Worm (Caenorhabditis elegans) whole organism, L4 larva: ENCODE data around the gene acs-10.

Experiments used
- F44E2.7 ChIP-seq: fragments of 200-800 bp; sonication (Bioruptor generic); IDR thresholded peaks from 2 replicates; pipeline ENCODE4 v2.1.2; 2022; ENCODE audit warnings: missing genetic modification characterization, missing compliant biosample characterization
- F49E8.2 ChIP-seq: sonication (generic microtip); optimal IDR thresholded peaks from 2 replicates; lab custom pipeline; 2016; ENCODE audit warnings: missing compliant biosample characterization, mild to moderate bottlenecking, missing genetic modification characterization, borderline replicate concordance
- T20F7.1 ChIP-seq: fragments of 200-800 bp; sonication (Bioruptor generic); optimal IDR thresholded peaks from 2 replicates; lab custom pipeline; 2018; ENCODE audit warnings: mild to moderate bottlenecking, missing genetic modification characterization, missing compliant biosample characterization
- Y105C5A.15 ChIP-seq: fragments of 200-800 bp; sonication (Bioruptor generic); IDR thresholded peaks from 2 replicates; pipeline ENCODE4 v1.3.6; 2022; ENCODE audit warnings: missing genetic modification characterization, missing compliant biosample characterization
- Y48G9A.11 ChIP-seq: fragments of 200-800 bp; sonication (Bioruptor generic); IDR thresholded peaks from 2 replicates; pipeline ENCODE4 v1.3.6; 2022; ENCODE audit warnings: missing genetic modification reagents, missing genetic modification characterization, missing compliant biosample characterization
- aha-1 ChIP-seq: fragments of 150-350 bp; peaks from one replicate; lab custom pipeline; 2014; ENCODE audit warnings: missing biosample characterization, missing genetic modification characterization
- attf-4 ChIP-seq: sonication (generic microtip); optimal IDR thresholded peaks from 3 replicates; lab custom pipeline; 2017; ENCODE audit warnings: missing biosample characterization, missing genetic modification characterization
- ceh-28 ChIP-seq: fragments of 150-350 bp; optimal IDR thresholded peaks from 2 replicates; lab custom pipeline; 2014; ENCODE audit warnings: missing biosample characterization, missing genetic modification reagents, missing genetic modification characterization
- daf-12 ChIP-seq: fragments of 150-350 bp; optimal IDR thresholded peaks from 2 replicates; lab custom pipeline; 2014; ENCODE audit warnings: missing biosample characterization, missing genetic modification reagents, missing genetic modification characterization
- daf-16 ChIP-seq, 3 experiments: sonication (generic microtip); optimal IDR thresholded peaks; 2 replicates each; lab custom pipeline; 2016 to 2017; ENCODE audit warnings: missing genetic modification characterization in 3 of 3, missing genetic modification reagents in 3 of 3, mild to moderate bottlenecking in 2 of 3, missing compliant biosample characterization in 2 of 3, missing biosample characterization in 1 of 3, moderate library complexity in 1 of 3
- daf-8 ChIP-seq: fragments of 200-800 bp; sonication (Bioruptor generic); IDR thresholded peaks from 2 replicates; pipeline ENCODE4 v1.3.6; 2022; ENCODE audit warnings: missing genetic modification characterization, missing compliant biosample characterization
- dmd-6 ChIP-seq: fragments of 200-800 bp; sonication (Bioruptor generic); IDR thresholded peaks from 2 replicates; pipeline ENCODE4 v1.3.6; 2022; ENCODE audit warnings: missing genetic modification reagents, missing genetic modification characterization, missing compliant biosample characterization
- dmd-8 ChIP-seq: fragments of 200-800 bp; sonication (Bioruptor generic); IDR thresholded peaks from 2 replicates; pipeline ENCODE4 v1.3.6; 2022; ENCODE audit warnings: missing genetic modification characterization, missing compliant biosample characterization
- dmd-9 ChIP-seq: fragments of 200-800 bp; sonication (Bioruptor generic); IDR thresholded peaks from 2 replicates; pipeline ENCODE4 v1.3.6; 2022; ENCODE audit warnings: missing genetic modification reagents, missing genetic modification characterization, missing compliant biosample characterization
- dpl-1 ChIP-seq: fragments of 150-350 bp; optimal IDR thresholded peaks from 2 replicates; lab custom pipeline; 2014; ENCODE audit warnings: missing biosample characterization, missing genetic modification reagents, missing genetic modification characterization
- duxl-1 ChIP-seq: sonication (generic microtip); optimal IDR thresholded peaks from 2 replicates; lab custom pipeline; 2016; ENCODE audit warnings: mild to moderate bottlenecking, missing genetic modification characterization, moderate library complexity, missing compliant biosample characterization; ENCODE audit not compliant: poor library complexity
- dve-1 ChIP-seq: sonication (generic microtip); optimal IDR thresholded peaks from 2 replicates; lab custom pipeline; 2017; ENCODE audit warnings: antibody characterized with exemption, mild to moderate bottlenecking, missing genetic modification characterization, missing compliant biosample characterization; ENCODE audit not compliant: insufficient read depth
- egl-27 ChIP-seq: sonication (generic microtip); optimal IDR thresholded peaks from 3 replicates; lab custom pipeline; 2017; ENCODE audit warnings: missing biosample characterization, missing genetic modification reagents, missing genetic modification characterization
- egl-43 ChIP-seq: fragments of 200-800 bp; sonication (Bioruptor generic); IDR thresholded peaks from 2 replicates; pipeline ENCODE4 v1.3.6; 2022; ENCODE audit warnings: missing genetic modification reagents, missing genetic modification characterization, missing compliant biosample characterization
- fkh-10 ChIP-seq: fragments of 150-350 bp; optimal IDR thresholded peaks from 2 replicates; lab custom pipeline; 2014; ENCODE audit warnings: missing biosample characterization, missing genetic modification reagents, missing genetic modification characterization
- hif-1 ChIP-seq, 2 experiments: sonication (generic microtip); optimal IDR thresholded peaks; 2 replicates each; lab custom pipeline; 2016 to 2017; ENCODE audit warnings: missing compliant biosample characterization in 2 of 2, missing genetic modification characterization in 2 of 2, missing genetic modification reagents in 2 of 2, missing genotype in 2 of 2, mild to moderate bottlenecking in 1 of 2
- hlh-11 ChIP-seq: fragments of 200-800 bp; sonication (Bioruptor generic); optimal IDR thresholded peaks from 2 replicates; lab custom pipeline; 2018; ENCODE audit warnings: mild to moderate bottlenecking, missing genetic modification characterization, missing compliant biosample characterization
- lim-7 ChIP-seq: fragments of 200-800 bp; sonication (Bioruptor generic); IDR thresholded peaks from 2 replicates; pipeline ENCODE4 v1.3.6; 2022; ENCODE audit warnings: missing genetic modification characterization, missing compliant biosample characterization
- lsy-2 ChIP-seq, 2 experiments: fragments of 150-350 bp in 1 of 2; sonication (generic microtip) in 1 of 2; optimal IDR thresholded peaks; 2 replicates each; lab custom pipeline; 2014 to 2017; ENCODE audit warnings: missing biosample characterization in 2 of 2, missing genetic modification characterization in 2 of 2
- madf-5 ChIP-seq, 2 experiments: fragments of 200-800 bp; sonication (Bioruptor generic); IDR thresholded peaks; 2 replicates each; pipeline ENCODE4 v1.3.6; 2022; ENCODE audit warnings: missing compliant biosample characterization in 2 of 2, missing genetic modification characterization in 2 of 2
- mes-2 ChIP-seq: sonication (generic microtip); optimal IDR thresholded peaks from 2 replicates; lab custom pipeline; 2016; ENCODE audit warnings: missing genotype, mild to moderate bottlenecking, missing genetic modification characterization, missing compliant biosample characterization; ENCODE audit not compliant: poor library complexity, severe bottlenecking
- mxl-3 ChIP-seq: fragments of 200-800 bp; sonication (Bioruptor generic); optimal IDR thresholded peaks from 2 replicates; lab custom pipeline; 2018; ENCODE audit warnings: mild to moderate bottlenecking, missing genetic modification characterization, missing compliant biosample characterization
- nhr-10 ChIP-seq: fragments of 150-350 bp; optimal IDR thresholded peaks from 2 replicates; lab custom pipeline; 2014; ENCODE audit warnings: missing biosample characterization, missing genetic modification characterization
- nhr-28 ChIP-seq: fragments of 150-350 bp; optimal IDR thresholded peaks from 2 replicates; lab custom pipeline; 2014; ENCODE audit warnings: missing biosample characterization, missing genetic modification characterization
- nhr-6 ChIP-seq: fragments of 150-350 bp; optimal IDR thresholded peaks from 2 replicates; lab custom pipeline; 2014; ENCODE audit warnings: missing biosample characterization, missing genetic modification characterization
- nhr-77 ChIP-seq: fragments of 150-350 bp; optimal IDR thresholded peaks from 2 replicates; lab custom pipeline; 2014; ENCODE audit warnings: missing biosample characterization, missing genetic modification characterization
- php-3 ChIP-seq: fragments of 200-800 bp; sonication (Bioruptor generic); IDR thresholded peaks from 2 replicates; pipeline ENCODE4 v1.3.6; 2022; ENCODE audit warnings: missing genetic modification reagents, missing genetic modification characterization, missing compliant biosample characterization
- pqm-1 ChIP-seq: sonication (generic microtip); optimal IDR thresholded peaks from 2 replicates; lab custom pipeline; 2017; ENCODE audit warnings: missing biosample characterization, missing genetic modification characterization
- rbr-2 ChIP-seq: sonication (generic microtip); optimal IDR thresholded peaks from 2 replicates; lab custom pipeline; 2016; ENCODE audit warnings: missing genotype, missing genetic modification characterization, missing compliant biosample characterization
- saeg-2 ChIP-seq: fragments of 200-800 bp; sonication (Bioruptor generic); IDR thresholded peaks from 2 replicates; pipeline ENCODE4 v1.3.6; 2022; ENCODE audit warnings: missing genetic modification reagents, missing genetic modification characterization, missing compliant biosample characterization
- snpc-4 ChIP-seq: fragments of 150-350 bp; optimal IDR thresholded peaks from 2 replicates; lab custom pipeline; 2014; ENCODE audit warnings: missing biosample characterization, missing genetic modification characterization
- tra-1 ChIP-seq: fragments of 200-800 bp; sonication (Bioruptor generic); IDR thresholded peaks from 2 replicates; pipeline ENCODE4 v1.3.6; 2022; ENCODE audit warnings: missing genetic modification reagents, missing genetic modification characterization, missing compliant biosample characterization
- unc-62 ChIP-seq, 3 experiments: fragments of 150-350 bp in 1 of 3; sonication (generic microtip); optimal IDR thresholded peaks in 2 of 3; peaks in 1 of 3; 1 replicate in 1 of 3; 2 replicates in 2 of 3; lab custom pipeline; 2014 to 2017; ENCODE audit warnings: missing biosample characterization in 3 of 3, missing genetic modification characterization in 3 of 3, missing genetic modification reagents in 3 of 3, missing genotype in 1 of 3
- zfp-2 ChIP-seq: sonication (generic microtip); optimal IDR thresholded peaks from 2 replicates; lab custom pipeline; 2016; ENCODE audit warnings: mild to moderate bottlenecking, missing genetic modification characterization, missing compliant biosample characterization
- ztf-11 ChIP-seq: fragments of 150-350 bp; optimal IDR thresholded peaks from 2 replicates; lab custom pipeline; 2014; ENCODE audit warnings: missing biosample characterization, missing genetic modification characterization

The acs-10 gene

DNA sequence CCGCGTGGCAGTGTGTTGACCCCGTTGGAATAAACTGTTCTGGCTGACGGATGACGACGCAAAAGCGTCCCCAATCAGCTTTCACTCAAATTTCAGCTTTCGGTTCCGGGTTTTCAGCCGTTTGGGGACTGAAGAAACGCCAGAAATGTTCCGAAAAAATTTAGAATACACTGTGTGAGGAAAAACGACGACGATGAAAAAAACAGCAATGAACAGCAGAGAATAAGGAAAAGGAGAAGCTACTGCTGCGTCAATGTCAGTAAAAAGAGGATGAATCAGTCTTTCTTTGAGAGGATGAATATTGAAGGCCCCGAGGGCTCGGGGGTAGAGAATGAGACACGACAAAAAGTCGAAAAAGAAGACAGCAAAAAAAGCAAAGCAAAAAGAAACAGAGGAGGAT lies 17.4 kb upstream of the acs-10 start:
- no peak for TF ChIP-seq hif-1 (tag; optimal IDR thresholded peaks at IDR 0.05; lab: Kevin White, UChicago)
- TF ChIP-seq aha-1 (tag; lab: Kevin White, UChicago) = peak; percentile 97
- no peak for TF ChIP-seq egl-43 (GFP tag; lab: Robert Waterston, UW)
- TF ChIP-seq dmd-9 (GFP tag; lab: Robert Waterston, UW) = no peak
- no peak for TF ChIP-seq lim-7 (GFP tag; lab: Robert Waterston, UW)
- TF ChIP-seq unc-62 (GFP tag; optimal IDR thresholded peaks at IDR 0.05 in 1 of 2; lab: Kevin White, UChicago) = peak in 1 of 2 experiments; percentile 45
- no peak for TF ChIP-seq unc-62 (tag; optimal IDR thresholded peaks at IDR 0.05; lab: Kevin White, UChicago)
- no peak for TF ChIP-seq rbr-2 (tag; lab: Kevin White, UChicago)
- no peak for TF ChIP-seq T20F7.1 (GFP tag; lab: Kevin White, UChicago)
- no peak for TF ChIP-seq F44E2.7
- no peak for TF ChIP-seq attf-4 (tag; lab: Kevin White, UChicago)
- TF ChIP-seq daf-12 (tag; lab: Kevin White, UChicago) = no peak

DNA sequence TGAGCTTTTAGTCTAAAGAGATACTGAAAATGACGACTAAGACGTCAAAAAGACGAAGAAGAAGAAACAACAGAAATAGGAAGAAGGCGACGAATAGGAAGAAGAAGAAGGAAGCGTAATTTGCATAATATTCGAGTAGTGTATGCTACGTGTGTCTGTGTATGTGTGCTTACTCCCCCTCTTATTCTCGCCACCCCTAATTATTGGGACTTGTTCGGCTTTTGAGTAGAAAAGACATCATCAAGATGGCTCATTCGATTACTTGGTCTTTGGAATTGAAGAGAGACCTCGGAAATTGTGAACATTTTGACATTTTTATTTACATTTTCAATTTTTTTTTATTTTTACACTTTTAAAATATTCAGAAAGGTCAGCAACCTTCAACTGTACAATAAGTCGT lies 16.1 kb upstream of the acs-10 start:
- peak in 1 of 2 experiments; percentile 57 for TF ChIP-seq unc-62 (GFP tag; optimal IDR thresholded peaks at IDR 0.05 in 1 of 2; lab: Kevin White, UChicago)
- no peak for TF ChIP-seq unc-62 (tag; optimal IDR thresholded peaks at IDR 0.05; lab: Kevin White, UChicago)
- TF ChIP-seq dmd-6 (GFP tag; lab: Robert Waterston, UW) = no peak
- TF ChIP-seq pqm-1 (tag; lab: Kevin White, UChicago) = no peak
- no peak for TF ChIP-seq Y48G9A.11 (GFP tag; lab: Robert Waterston, UW)
- no peak for TF ChIP-seq nhr-10 (tag; lab: Kevin White, UChicago)
- TF ChIP-seq daf-8 = no peak
- no peak for TF ChIP-seq F49E8.2 (tag; lab: Kevin White, UChicago)

DNA sequence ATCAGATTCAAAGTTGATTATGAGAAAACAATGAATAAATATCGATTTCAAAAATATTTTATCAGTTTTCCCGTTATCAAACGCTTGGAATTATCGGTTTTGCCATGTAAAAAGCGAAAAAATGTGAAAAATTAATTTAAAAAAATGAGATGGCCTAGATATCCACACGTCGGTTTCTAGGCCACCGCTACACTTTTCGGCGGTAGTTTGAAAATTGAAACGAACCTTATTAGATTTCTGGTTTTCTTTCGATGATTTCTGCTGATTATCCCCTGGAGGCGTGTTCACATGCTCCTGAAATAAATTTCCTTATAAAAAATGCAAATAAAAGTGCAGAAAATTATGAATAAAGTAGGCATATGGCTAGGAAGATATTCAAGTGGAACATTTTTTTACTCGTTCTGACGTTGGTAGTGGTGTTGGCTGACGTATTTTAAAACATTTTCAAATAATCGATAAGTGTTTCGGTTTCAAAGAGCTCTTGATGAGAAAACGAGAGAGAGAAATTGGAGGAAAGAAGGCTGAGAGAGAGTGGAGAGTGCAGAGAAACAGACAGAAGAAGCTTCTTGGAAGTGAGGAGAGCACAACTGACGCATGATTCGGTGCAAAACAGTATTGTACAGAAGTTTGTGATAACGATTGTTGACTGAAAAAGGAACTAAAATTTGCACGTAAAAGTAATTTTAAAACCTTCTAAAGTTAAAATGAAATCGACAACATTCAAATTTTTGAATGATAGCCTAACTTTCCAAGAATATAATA lies 13.1 kb upstream of the acs-10 start:
- TF ChIP-seq mxl-3 (GFP tag; lab: Kevin White, UChicago) (no peak), hlh-11 (tag; lab: Kevin White, UChicago) (peak; percentile 5), egl-27 (tag; lab: Kevin White, UChicago) (no peak), ceh-28 (peak; percentile 2), nhr-28 (tag; lab: Kevin White, UChicago) (peak; percentile 29), dmd-6 (GFP tag; lab: Robert Waterston, UW) (peak; percentile 43), daf-16 (GFP tag; optimal IDR thresholded peaks at IDR 0.05; lab: Kevin White, UChicago) (no peak), daf-16 (tag; optimal IDR thresholded peaks at IDR 0.05; lab: Kevin White, UChicago) (peak; percentile 60), dpl-1 (GFP tag; lab: Kevin White, UChicago) (peak; percentile 14), mes-2 (tag; lab: Kevin White, UChicago) (peak; percentile 53)

ce11 chrV:14134757-14135441 lies 11.4 kb upstream of the acs-10 start:
- TF ChIP-seq mxl-3 (GFP tag; lab: Kevin White, UChicago) (peak; percentile 12), lsy-2 (tag; optimal IDR thresholded peaks at IDR 0.05; lab: Kevin White, UChicago) (no peak), duxl-1 (no peak), zfp-2 (tag; lab: Kevin White, UChicago) (no peak), nhr-6 (tag; lab: Kevin White, UChicago) (no peak), snpc-4 (no peak), daf-16 (GFP tag; optimal IDR thresholded peaks at IDR 0.05; lab: Kevin White, UChicago) (no peak), daf-16 (tag; optimal IDR thresholded peaks at IDR 0.05; lab: Kevin White, UChicago) (peak; percentile 58), hlh-11 (tag; lab: Kevin White, UChicago) (peak; percentile 36), saeg-2 (GFP tag; lab: Robert Waterston, UW) (no peak), Y48G9A.11 (GFP tag; lab: Robert Waterston, UW) (no peak), daf-8 (no peak), aha-1 (tag; lab: Kevin White, UChicago) (peak; percentile 76), dmd-8 (no peak), fkh-10 (GFP tag; lab: Kevin White, UChicago) (no peak), madf-5 (GFP tag; IDR thresholded peaks at IDR 0.05; lab: Robert Waterston, UW) (0 out of 4 replicates have a peak, but pooled peaks of 1 of the 2 experiments have one; percentile 13), tra-1 (GFP tag; lab: Robert Waterston, UW) (no peak), dve-1 (peak; percentile 29), dmd-6 (GFP tag; lab: Robert Waterston, UW) (peak; percentile 72), nhr-77 (peak; percentile 48), ztf-11 (tag; lab: Kevin White, UChicago) (no peak), nhr-28 (tag; lab: Kevin White, UChicago) (peak; percentile 57), Y105C5A.15 (GFP tag; lab: Robert Waterston, UW) (no peak), php-3 (GFP tag; lab: Robert Waterston, UW) (no peak)
